Fruit fly (Drosophila melanogaster) whole organism, embryonic: ENCODE results near the gene Vm26Ac.
A peak's percentile ranks its signal among the peaks of the same experiment; 100 is the strongest.

ENCODE experiments used
- Blimp-1 ChIP-seq: fragments of 200-800 bp; sonication (Bioruptor generic); optimal IDR thresholded peaks from 3 replicates; lab custom pipeline; 2018; ENCODE audit warnings: missing biosample characterization, missing genetic modification characterization, mild to moderate bottlenecking, moderate library complexity, missing genetic modification reagents
- CG1024 ChIP-seq: fragments of 200-800 bp; sonication (Bioruptor generic); IDR thresholded peaks from 2 replicates; pipeline ENCODE4 v1.3.6; 2022; ENCODE audit warnings: missing biosample characterization, missing genetic modification characterization
- CG10979 ChIP-seq: fragments of 200-800 bp; sonication (Bioruptor generic); optimal IDR thresholded peaks from 2 replicates; lab custom pipeline; 2018; ENCODE audit warnings: missing biosample characterization, mild to moderate bottlenecking, missing genetic modification characterization, moderate library complexity
- CG11398 ChIP-seq: fragments of 200-800 bp; sonication (Bioruptor generic); optimal IDR thresholded peaks from 2 replicates; lab custom pipeline; 2016; ENCODE audit warnings: missing biosample characterization, missing genetic modification characterization
- CG11723 ChIP-seq: fragments of 200-800 bp; sonication (Bioruptor generic); optimal IDR thresholded peaks from 2 replicates; lab custom pipeline; 2017; ENCODE audit warnings: missing biosample characterization, mild to moderate bottlenecking, missing genetic modification characterization
- CG12744 ChIP-seq: fragments of 200-800 bp; sonication (Bioruptor generic); optimal IDR thresholded peaks from 2 replicates; lab custom pipeline; 2016; ENCODE audit warnings: missing biosample characterization, missing genetic modification characterization
- CG15073 ChIP-seq: fragments of 200-800 bp; sonication (Bioruptor generic); optimal IDR thresholded peaks from 2 replicates; lab custom pipeline; 2016; ENCODE audit warnings: missing biosample characterization, missing genetic modification characterization
- CG17829 ChIP-seq: fragments of 200-800 bp; optimal IDR thresholded peaks from 2 replicates; lab custom pipeline; 2019; ENCODE audit warnings: missing biosample characterization, mild to moderate bottlenecking, missing genetic modification characterization, moderate library complexity
- CG18262 ChIP-seq: fragments of 200-800 bp; optimal IDR thresholded peaks from 3 replicates; lab custom pipeline; 2019; ENCODE audit warnings: missing biosample characterization, mild to moderate bottlenecking, missing genetic modification characterization, moderate library complexity
- CG2712 ChIP-seq: fragments of 200-800 bp; optimal IDR thresholded peaks from 3 replicates; lab custom pipeline; 2019; ENCODE audit warnings: missing biosample characterization, mild to moderate bottlenecking, missing genetic modification characterization, moderate library complexity
- CG30403 ChIP-seq: fragments of 200-800 bp; sonication (Bioruptor generic); optimal IDR thresholded peaks from 3 replicates; lab custom pipeline; 2016; ENCODE audit warnings: missing biosample characterization, missing genetic modification characterization
- CG31388 ChIP-seq: fragments of 200-800 bp; sonication (Bioruptor generic); optimal IDR thresholded peaks from 2 replicates; lab custom pipeline; 2016; ENCODE audit warnings: missing biosample characterization, missing genetic modification characterization
- CG3281 ChIP-seq: fragments of 200-800 bp; sonication (Bioruptor generic); optimal IDR thresholded peaks from 3 replicates; lab custom pipeline; 2017; ENCODE audit warnings: missing biosample characterization, mild to moderate bottlenecking, missing genetic modification characterization
- CG43689 ChIP-seq: fragments of 200-800 bp; sonication (Bioruptor generic); IDR thresholded peaks from 2 replicates; pipeline ENCODE4 v1.3.6; 2022; ENCODE audit warnings: missing biosample characterization, missing genetic modification characterization
- CG4424 ChIP-seq: fragments of 200-800 bp; sonication (Bioruptor generic); optimal IDR thresholded peaks from 3 replicates; lab custom pipeline; 2016; ENCODE audit warnings: missing biosample characterization, missing genetic modification characterization
- CG4617 ChIP-seq: fragments of 200-800 bp; sonication (Bioruptor generic); optimal IDR thresholded peaks from 3 replicates; lab custom pipeline; 2016; ENCODE audit warnings: missing biosample characterization, missing genetic modification characterization, borderline replicate concordance
- CG7745 ChIP-seq: fragments of 200-800 bp; sonication (Bioruptor generic); optimal IDR thresholded peaks from 2 replicates; lab custom pipeline; 2018; ENCODE audit warnings: missing biosample characterization, mild to moderate bottlenecking, missing genetic modification characterization, moderate library complexity
- CG9727 ChIP-seq: fragments of 200-800 bp; sonication (Bioruptor generic); optimal IDR thresholded peaks from 3 replicates; lab custom pipeline; 2017; ENCODE audit warnings: missing biosample characterization, mild to moderate bottlenecking, missing genetic modification characterization
- CG9817 ChIP-seq: fragments of 200-800 bp; sonication (Bioruptor generic); optimal IDR thresholded peaks from 2 replicates; lab custom pipeline; 2018; ENCODE audit warnings: missing biosample characterization, mild to moderate bottlenecking, missing genetic modification characterization, moderate library complexity
- Deaf1 ChIP-seq: fragments of 200-800 bp; optimal IDR thresholded peaks from 3 replicates; lab custom pipeline; 2019; ENCODE audit warnings: missing biosample characterization, mild to moderate bottlenecking, missing genetic modification characterization, moderate library complexity
- Dref ChIP-seq: fragments of 200-800 bp; sonication (Bioruptor generic); IDR thresholded peaks from 2 replicates; pipeline ENCODE4 v1.3.6; 2022; ENCODE audit warnings: missing biosample characterization, missing genetic modification characterization
- HLH4C ChIP-seq: fragments of 200-800 bp; sonication (Bioruptor generic); IDR thresholded peaks from 3 replicates; pipeline ENCODE4 v1.3.6; 2022; ENCODE audit warnings: missing biosample characterization, missing genetic modification characterization; ENCODE audit not compliant: partially characterized antibody
- Hr51 ChIP-seq, 2 experiments: fragments of 200-800 bp; sonication (Bioruptor generic); optimal IDR thresholded peaks; 2 replicates in 1 of 2; 3 replicates in 1 of 2; lab custom pipeline; 2016 to 2018; ENCODE audit warnings: missing biosample characterization in 2 of 2, missing genetic modification characterization in 2 of 2, mild to moderate bottlenecking in 1 of 2, moderate library complexity in 1 of 2
- Hr78 ChIP-seq, 2 experiments: fragments of 200-800 bp in 1 of 2; fragments of >200 bp in 1 of 2; sonication (Bioruptor generic) in 1 of 2; optimal IDR thresholded peaks; 2 replicates each; lab custom pipeline; 2017 to 2019; ENCODE audit warnings: missing biosample characterization in 2 of 2, missing genetic modification characterization in 2 of 2, mild to moderate bottlenecking in 1 of 2, moderate library complexity in 1 of 2
- Lim3 ChIP-seq: fragments of 200-800 bp; sonication (Bioruptor generic); IDR thresholded peaks from 2 replicates; pipeline ENCODE4 v1.3.6; 2022; ENCODE audit warnings: missing biosample characterization, missing genetic modification characterization
- MESR4 ChIP-seq: fragments of 200-800 bp; sonication (Bioruptor generic); optimal IDR thresholded peaks from 2 replicates; lab custom pipeline; 2018; ENCODE audit warnings: missing biosample characterization, mild to moderate bottlenecking, missing genetic modification characterization, moderate library complexity
- MTF-1 ChIP-seq: fragments of 200-800 bp; sonication (Bioruptor generic); optimal IDR thresholded peaks from 2 replicates; lab custom pipeline; 2018; ENCODE audit warnings: missing biosample characterization, mild to moderate bottlenecking, missing genetic modification characterization, borderline replicate concordance
- Sry-β ChIP-seq: fragments of 200-800 bp; sonication (Bioruptor generic); optimal IDR thresholded peaks from 2 replicates; lab custom pipeline; 2018; ENCODE audit warnings: missing biosample characterization, mild to moderate bottlenecking, missing genetic modification characterization, moderate library complexity
- Taf1 ChIP-seq: fragments of 200-800 bp; sonication (Bioruptor generic); IDR thresholded peaks from 2 replicates; pipeline ENCODE4 v1.3.6; 2022; ENCODE audit warnings: missing biosample characterization, missing genetic modification characterization
- ase ChIP-seq: fragments of 200-800 bp; sonication (Bioruptor generic); IDR thresholded peaks from 3 replicates; pipeline ENCODE4 v1.3.6; 2022; ENCODE audit warnings: missing biosample characterization, missing genetic modification characterization
- cg ChIP-seq: fragments of 200-800 bp; sonication (Bioruptor generic); optimal IDR thresholded peaks from 3 replicates; lab custom pipeline; 2019; ENCODE audit warnings: missing biosample characterization, mild to moderate bottlenecking, missing genetic modification characterization, moderate library complexity
- ci ChIP-seq: fragments of 200-800 bp; sonication (Bioruptor generic); IDR thresholded peaks from 3 replicates; pipeline ENCODE4 v1.3.6; 2022; ENCODE audit warnings: missing biosample characterization, missing genetic modification characterization
- cwo ChIP-seq: fragments of 200-800 bp; sonication (Bioruptor generic); optimal IDR thresholded peaks from 3 replicates; lab custom pipeline; 2017; ENCODE audit warnings: missing biosample characterization, missing genetic modification characterization, mild to moderate bottlenecking, moderate library complexity, missing genetic modification reagents
- exex ChIP-seq: fragments of 200-800 bp; sonication (Bioruptor generic); optimal IDR thresholded peaks from 4 replicates; lab custom pipeline; 2018; ENCODE audit warnings: missing biosample characterization, mild to moderate bottlenecking, missing genetic modification characterization, moderate library complexity
- eyg ChIP-seq: fragments of 200-800 bp; sonication (Bioruptor generic); optimal IDR thresholded peaks from 3 replicates; lab custom pipeline; 2016; ENCODE audit warnings: missing biosample characterization, missing genetic modification characterization
- hbn ChIP-seq: fragments of 200-800 bp; sonication (Bioruptor generic); IDR thresholded peaks from 2 replicates; pipeline ENCODE4 v1.3.6; 2022; ENCODE audit warnings: missing biosample characterization, missing genetic modification characterization; ENCODE audit not compliant: partially characterized antibody
- knrl ChIP-seq: fragments of 200-800 bp; sonication (Bioruptor generic); IDR thresholded peaks from 3 replicates; pipeline ENCODE4 v1.3.6; 2022; ENCODE audit warnings: missing biosample characterization, missing genetic modification characterization; ENCODE audit not compliant: partially characterized antibody
- lov ChIP-seq, 2 experiments: fragments of 200-800 bp in 1 of 2; fragments of >200 bp in 1 of 2; sonication (Bioruptor generic) in 1 of 2; IDR thresholded peaks in 1 of 2; optimal IDR thresholded peaks in 1 of 2; 2 replicates in 1 of 2; 3 replicates in 1 of 2; pipeline versions ENCODE4 v1.3.6 to Lab custom; 2017 to 2022; ENCODE audit warnings: missing biosample characterization in 1 of 2, missing genetic modification characterization in 1 of 2
- odd ChIP-seq: fragments of 200-800 bp; sonication (Bioruptor generic); optimal IDR thresholded peaks from 2 replicates; lab custom pipeline; 2017; ENCODE audit warnings: missing biosample characterization, mild to moderate bottlenecking, missing genetic modification characterization
- org-1 ChIP-seq: fragments of 200-800 bp; sonication (Bioruptor generic); optimal IDR thresholded peaks from 2 replicates; lab custom pipeline; 2017; ENCODE audit warnings: missing biosample characterization, missing genetic modification characterization
- peb ChIP-seq: fragments of 200-800 bp; sonication (Bioruptor generic); IDR thresholded peaks from 2 replicates; pipeline ENCODE4 v1.3.6; 2022; ENCODE audit warnings: missing biosample characterization, missing genetic modification characterization
- pros ChIP-seq: fragments of 200-800 bp; sonication (Bioruptor generic); optimal IDR thresholded peaks from 3 replicates; lab custom pipeline; 2019; ENCODE audit warnings: missing biosample characterization, mild to moderate bottlenecking, missing genetic modification characterization, moderate library complexity
- schlank ChIP-seq: fragments of 200-800 bp; sonication (Bioruptor generic); optimal IDR thresholded peaks from 2 replicates; lab custom pipeline; 2018; ENCODE audit warnings: missing biosample characterization, mild to moderate bottlenecking, missing genetic modification characterization
- scrt ChIP-seq: fragments of 200-800 bp; sonication (Bioruptor generic); optimal IDR thresholded peaks from 2 replicates; lab custom pipeline; 2018; ENCODE audit warnings: missing biosample characterization, mild to moderate bottlenecking, missing genetic modification characterization, moderate library complexity
- sr ChIP-seq: fragments of 200-800 bp; sonication (Bioruptor generic); IDR thresholded peaks from 3 replicates; pipeline ENCODE4 v1.3.6; 2022; ENCODE audit warnings: missing biosample characterization, missing genetic modification characterization
- tll ChIP-seq, 2 experiments: fragments of 200-800 bp in 1 of 2; fragments of >200 bp in 1 of 2; sonication (Bioruptor generic) in 1 of 2; optimal IDR thresholded peaks; 2 replicates each; lab custom pipeline; 2017 to 2019; ENCODE audit warnings: missing biosample characterization in 2 of 2, missing genetic modification characterization in 2 of 2, mild to moderate bottlenecking in 1 of 2, moderate library complexity in 1 of 2
- trem ChIP-seq: fragments of 200-800 bp; optimal IDR thresholded peaks from 3 replicates; lab custom pipeline; 2019; ENCODE audit warnings: missing biosample characterization, mild to moderate bottlenecking, missing genetic modification characterization, moderate library complexity

Vm26Ac gene

DNA sequence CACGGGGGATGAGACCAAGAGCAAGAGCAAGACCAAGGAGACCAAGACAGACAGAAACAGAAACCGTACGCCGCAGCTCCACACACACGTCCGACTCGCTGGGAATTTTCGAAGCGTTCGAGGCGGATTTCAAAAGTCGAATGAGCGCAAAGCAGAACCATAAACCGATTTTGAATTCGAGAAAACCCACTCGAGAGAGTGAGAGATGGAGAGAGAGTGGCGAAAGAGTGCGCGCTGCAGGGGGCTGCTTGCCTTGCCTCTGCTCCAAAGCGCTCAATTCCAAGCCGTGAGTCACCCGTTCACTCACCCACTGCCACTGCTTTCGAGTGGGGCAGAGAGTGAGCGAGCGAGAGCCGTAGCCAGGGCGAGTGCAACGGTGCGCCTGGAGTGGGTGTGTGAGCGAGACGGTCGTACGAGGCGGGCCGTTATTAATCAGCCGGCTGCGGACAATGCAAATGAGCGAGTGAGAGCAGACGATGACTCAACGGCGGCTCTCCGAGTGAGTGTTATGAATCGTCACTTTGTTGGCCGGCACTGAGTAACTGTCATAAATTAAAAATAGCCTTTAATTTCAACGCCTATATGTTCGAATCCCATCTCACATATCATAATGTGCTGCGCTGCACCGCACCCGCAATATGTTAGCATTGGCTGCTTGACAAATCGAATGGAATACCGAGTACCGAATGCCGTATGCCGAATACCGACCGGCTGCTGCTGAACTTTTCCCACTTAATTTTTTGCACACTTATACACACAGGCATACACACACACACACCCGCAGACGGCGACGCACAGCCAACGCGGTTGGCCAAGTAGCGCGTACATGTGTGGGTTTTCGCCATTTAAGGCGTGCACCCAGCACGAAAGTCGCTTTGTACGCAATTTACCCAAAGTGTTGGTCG lies 21.8 kb upstream of the Vm26Ac start (continued):
- TF ChIP-seq lov (optimal IDR thresholded peaks at IDR 0.05; lab: Kevin White, UChicago), result no peak
- TF ChIP-seq lov (GFP tag; IDR thresholded peaks at IDR 0.05; lab: Robert Waterston, UW), result no peak
- no peak for TF ChIP-seq hbn (GFP tag; lab: Robert Waterston, UW)
- peak; percentile 100 for TF ChIP-seq CG7745 (tag; lab: Kevin White, UChicago)
- TF ChIP-seq MTF-1 (GFP tag; lab: Kevin White, UChicago), result peak; percentile 49
- TF ChIP-seq CG4617 (GFP tag; lab: Kevin White, UChicago), result no peak
- TF ChIP-seq Sry-β (GFP tag; lab: Kevin White, UChicago), result no peak
- no peak for TF ChIP-seq CG1024 (GFP tag; lab: Robert Waterston, UW)
- no peak for TF ChIP-seq Lim3 (GFP tag; lab: Robert Waterston, UW)
- TF ChIP-seq schlank (tag; lab: Kevin White, UChicago), result no peak
- no peak for TF ChIP-seq CG4424 (GFP tag; lab: Kevin White, UChicago)
- TF ChIP-seq Taf1, result no peak
- peak; percentile 4 for TF ChIP-seq Blimp-1
- no peak for TF ChIP-seq CG12744 (GFP tag; lab: Kevin White, UChicago)
- TF ChIP-seq scrt (GFP tag; lab: Kevin White, UChicago), result peak; percentile 49
- no peak for TF ChIP-seq CG10979 (tag; lab: Kevin White, UChicago)
- TF ChIP-seq cwo (GFP tag; lab: Kevin White, UChicago), result peak; percentile 33
- peak; percentile 5 for TF ChIP-seq CG17829
- TF ChIP-seq Hr78 (GFP tag; optimal IDR thresholded peaks at IDR 0.05; lab: Kevin White, UChicago), result no peak
- TF ChIP-seq Hr51 (GFP tag; optimal IDR thresholded peaks at IDR 0.05; lab: Kevin White, UChicago), result peak in 1 of 2 experiments; percentile 7
- TF ChIP-seq eyg, result no peak
- peak; percentile 34 for TF ChIP-seq CG3281 (GFP tag; lab: Kevin White, UChicago)
- TF ChIP-seq tll (GFP tag; optimal IDR thresholded peaks at IDR 0.05; lab: Kevin White, UChicago), result no peak
- TF ChIP-seq CG11398 (GFP tag; lab: Kevin White, UChicago), result peak; percentile 53
- TF ChIP-seq sr (GFP tag; lab: Robert Waterston, UW), result no peak
- peak; percentile 92 for TF ChIP-seq cg (GFP tag; lab: Kevin White, UChicago)
- TF ChIP-seq odd (GFP tag; lab: Kevin White, UChicago), result peak; percentile 57
- TF ChIP-seq CG9817 (tag; lab: Kevin White, UChicago), result no peak
- no peak for TF ChIP-seq ase
- TF ChIP-seq org-1 (GFP tag; lab: Kevin White, UChicago), result no peak
- no peak for TF ChIP-seq CG31388
- TF ChIP-seq CG15073 (GFP tag; lab: Kevin White, UChicago), result no peak
- TF ChIP-seq CG30403 (GFP tag; lab: Kevin White, UChicago), result no peak
- TF ChIP-seq HLH4C (GFP tag; lab: Robert Waterston, UW), result no peak
- no peak for TF ChIP-seq exex
- no peak for TF ChIP-seq CG18262
- peak; percentile 34 for TF ChIP-seq CG2712 (tag; lab: Kevin White, UChicago)
- TF ChIP-seq Deaf1 (tag; lab: Kevin White, UChicago), result peak; percentile 51
- TF ChIP-seq CG9727 (GFP tag; lab: Kevin White, UChicago), result no peak
- TF ChIP-seq CG43689, result no peak
- peak; percentile 12 for TF ChIP-seq trem (tag; lab: Kevin White, UChicago)
- TF ChIP-seq CG11723 (GFP tag; lab: Kevin White, UChicago), result no peak
- TF ChIP-seq ci, result no peak
- TF ChIP-seq pros (GFP tag; lab: Kevin White, UChicago), result peak; percentile 91
- no peak for TF ChIP-seq Dref (GFP tag; lab: Robert Waterston, UW)
- TF ChIP-seq MESR4 (GFP tag; lab: Kevin White, UChicago), result no peak
- TF ChIP-seq knrl (GFP tag; lab: Robert Waterston, UW), result no peak
- no peak for TF ChIP-seq peb (GFP tag; lab: Robert Waterston, UW)
